Fruit fly (Drosophila melanogaster) Kc167 (cell line): ENCODE results near the gene Osi9.

ENCODE experiments used
- Myc ChIP-seq: fragments of >200 bp; optimal IDR thresholded peaks from 2 replicates; lab custom pipeline; 2017; ENCODE audit warnings: missing external identifiers
- Sin3A ChIP-seq: fragments of >200 bp; optimal IDR thresholded peaks from 2 replicates; lab custom pipeline; 2018; ENCODE audit warnings: missing external identifiers
- insv ChIP-seq: fragments of >200 bp; optimal IDR thresholded peaks from 3 replicates; lab custom pipeline; 2018; ENCODE audit warnings: missing external identifiers
- psq ChIP-seq: fragments of >200 bp; optimal IDR thresholded peaks from 2 replicates; lab custom pipeline; 2017; ENCODE audit warnings: missing external identifiers

DNA sequence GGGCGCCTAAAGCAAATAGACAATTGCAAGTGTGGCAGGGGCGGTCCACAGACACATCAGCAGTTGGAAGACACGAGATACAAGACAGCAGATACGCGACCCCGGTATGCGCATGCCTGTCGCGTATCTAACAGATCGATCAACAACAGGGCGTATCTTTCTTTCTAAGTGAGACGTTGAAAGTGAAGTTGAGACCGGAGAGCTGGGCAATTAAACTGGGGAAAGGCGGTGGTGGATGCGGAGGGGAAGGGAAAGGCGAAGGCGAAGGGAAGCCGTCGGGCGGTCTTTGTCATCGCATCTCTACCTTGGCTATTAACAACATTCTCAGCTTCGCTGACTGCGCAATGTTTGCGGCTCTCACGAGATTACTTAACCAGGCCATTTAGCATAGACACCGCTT is 34.0 kb downstream of the Osi9 start:
- TF ChIP-seq psq (lab: Kevin White, UChicago) (no peak), Myc (no peak), Sin3A (lab: Kevin White, UChicago) (no peak), insv (lab: Kevin White, UChicago) (no peak)
